Worm (Caenorhabditis elegans) whole organism, L3 larva: ENCODE data around the gene B0507.8.

Source experiments
- ceh-82 ChIP-seq: fragments of 150-350 bp; optimal IDR thresholded peaks from 2 replicates; lab custom pipeline; 2014; ENCODE audit warnings: missing biosample characterization, missing genetic modification characterization
- pqm-1 ChIP-seq: fragments of 150-350 bp; optimal IDR thresholded peaks from 2 replicates; lab custom pipeline; 2017; ENCODE audit warnings: missing biosample characterization, missing genetic modification characterization, inconsistent platforms
- tbx-2 ChIP-seq: sonication (generic microtip); optimal IDR thresholded peaks from 2 replicates; lab custom pipeline; 2016; ENCODE audit warnings: mild to moderate bottlenecking, missing genetic modification characterization, missing compliant biosample characterization
- ztf-11 ChIP-seq: fragments of 150-350 bp; optimal IDR thresholded peaks from 2 replicates; lab custom pipeline; 2014; ENCODE audit warnings: missing biosample characterization, missing genetic modification characterization

ce11 chrV:8732934-8733333, 29.8 kb downstream of the B0507.8 start, which contains the start of gene ZC196.4:
- no peak for TF ChIP-seq ztf-11 (tag; lab: Kevin White, UChicago)
- TF ChIP-seq tbx-2 (tag; lab: Kevin White, UChicago): no peak
- TF ChIP-seq pqm-1 (tag; lab: Kevin White, UChicago): peak; percentile 77
- TF ChIP-seq ceh-82: no peak
